Worm (Caenorhabditis elegans): Measurements from ENCODE around the gene nhr-161.

The nhr-161 gene

DNA sequence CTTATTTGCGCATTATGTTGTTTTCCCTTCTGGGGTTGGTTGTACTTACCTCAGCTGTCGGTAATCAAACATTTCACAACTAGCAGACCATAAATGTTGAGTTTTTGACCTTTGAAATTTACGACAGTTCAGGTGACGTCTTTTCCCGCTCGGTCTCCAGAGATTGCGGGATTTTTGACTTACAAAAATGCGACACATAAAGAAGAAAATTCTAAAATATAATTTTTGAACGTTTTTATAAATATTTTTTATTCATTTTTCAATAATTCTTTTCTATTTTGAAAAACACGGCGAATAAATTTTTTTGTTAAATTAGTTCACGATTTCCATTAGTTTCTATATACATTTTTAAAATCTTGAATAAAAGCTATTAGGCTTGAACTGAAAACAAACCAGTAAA, at the start of gene nhr-161:
Gene nhr-161, minus strand, starts transcription at position 101 of the 400 bp plus-strand sequence.
- TF ChIP-seq lin-11 (tag; optimal IDR thresholded peaks at IDR 0.05) (no peak), dve-1 (tag; optimal IDR thresholded peaks at IDR 0.05) (no peak), fkh-10 (GFP tag; optimal IDR thresholded peaks at IDR 0.05) (no peak), hlh-30 (tag; optimal IDR thresholded peaks at IDR 0.05; ENCODE audit: insufficient read depth) (no peak), ceh-24 (tag; optimal IDR thresholded peaks at IDR 0.05) (no peak)

ce11 chrV:7027055-7027454, 44.3 kb upstream of the nhr-161 start, which contains the start of gene F20A1.6:
F20A1.6 (minus strand) TSS chrV:7027155.
- no peak for TF ChIP-seq dmd-4 (tag; optimal IDR thresholded peaks at IDR 0.05; ENCODE audit: borderline replicate concordance)
- TF ChIP-seq nhr-11 (tag; optimal IDR thresholded peaks at IDR 0.05): no peak
- TF ChIP-seq ceh-45 (GFP tag; IDR thresholded peaks at IDR 0.05): no peak
- TF ChIP-seq npax-4 (tag; optimal IDR thresholded peaks at IDR 0.05): no peak
- TF ChIP-seq F13H6.1 (tag; optimal IDR thresholded peaks at IDR 0.05): no peak
- TF ChIP-seq ceh-34 (tag; optimal IDR thresholded peaks at IDR 0.05): no peak
- TF ChIP-seq pha-2 (tag; optimal IDR thresholded peaks at IDR 0.05): no peak
- no peak for TF ChIP-seq pag-3 (tag; optimal IDR thresholded peaks at IDR 0.05; ENCODE audit: borderline replicate concordance)
- no peak for TF ChIP-seq ceh-24 (tag; optimal IDR thresholded peaks at IDR 0.05)
- no peak for TF ChIP-seq ceh-14 (tag; optimal IDR thresholded peaks at IDR 0.05)
- no peak for TF ChIP-seq sox-4 (tag; optimal IDR thresholded peaks at IDR 0.05)
- TF ChIP-seq ceh-48 (tag; optimal IDR thresholded peaks at IDR 0.05): no peak
- no peak for TF ChIP-seq C08G9.2 (tag; optimal IDR thresholded peaks at IDR 0.05)
- no peak for TF ChIP-seq ceh-2 (tag; optimal IDR thresholded peaks at IDR 0.05)

ce11 chrV:7022981-7023380, 40.3 kb upstream of the nhr-161 start:
- TF ChIP-seq pax-1 (tag; optimal IDR thresholded peaks at IDR 0.05) (no peak), ceh-30 (tag; optimal IDR thresholded peaks at IDR 0.05) (no peak), C38D4.7 (GFP tag; optimal IDR thresholded peaks at IDR 0.05) (no peak), npax-4 (tag; optimal IDR thresholded peaks at IDR 0.05) (no peak), ceh-14 (tag; optimal IDR thresholded peaks at IDR 0.05) (no peak), unc-86 (tag; optimal IDR thresholded peaks at IDR 0.05) (no peak), C08G9.2 (tag; optimal IDR thresholded peaks at IDR 0.05) (no peak), ceh-45 (GFP tag; IDR thresholded peaks at IDR 0.05) (no peak), K09A11.1 (tag; optimal IDR thresholded peaks at IDR 0.05; ENCODE audit: insufficient read depth) (no peak), unc-42 (tag; optimal IDR thresholded peaks at IDR 0.05) (no peak), ceh-9 (tag; optimal IDR thresholded peaks at IDR 0.05) (no peak), sdc-2 (tag; optimal IDR thresholded peaks at IDR 0.05) (no peak), hlh-15 (tag; optimal IDR thresholded peaks at IDR 0.05) (no peak), fkh-10 (GFP tag; optimal IDR thresholded peaks at IDR 0.05) (no peak), sox-2 (GFP tag; IDR thresholded peaks at IDR 0.05) (no peak), ceh-22 (tag; optimal IDR thresholded peaks at IDR 0.05) (no peak), ceh-2 (tag; optimal IDR thresholded peaks at IDR 0.05) (no peak), nhr-11 (tag; optimal IDR thresholded peaks at IDR 0.05) (no peak), F13H6.1 (tag; optimal IDR thresholded peaks at IDR 0.05) (no peak), hlh-8 (tag; optimal IDR thresholded peaks at IDR 0.05) (no peak)

- TF ChIP-seq pax-1 (tag; optimal IDR thresholded peaks at IDR 0.05) (no peak), che-1 (tag; optimal IDR thresholded peaks at IDR 0.05) (no peak), tbx-2 (tag; optimal IDR thresholded peaks at IDR 0.05) (no peak), lin-11 (tag; optimal IDR thresholded peaks at IDR 0.05) (no peak), fkh-6 (tag; optimal IDR thresholded peaks at IDR 0.05) (no peak), mec-3 (tag; optimal IDR thresholded peaks at IDR 0.05; ENCODE audit: borderline replicate concordance) (no peak), fax-1 (tag; optimal IDR thresholded peaks at IDR 0.05) (no peak), K02D7.2 (tag; optimal IDR thresholded peaks at IDR 0.05) (no peak)
Observed at ce11 chrV:7021772-7022171, 39.1 kb upstream of the nhr-161 start, which contains the start of gene F20A1.4. F20A1.4 (minus strand) TSS chrV:7021872.
